Worm (Caenorhabditis elegans) whole organism, L1 larva: Measurements from ENCODE around the gene clh-2.
A peak's percentile ranks its signal among the peaks of the same experiment; 100 is the strongest.

Source experiments
- C04F5.9 ChIP-seq: sonication (generic microtip); optimal IDR thresholded peaks from 2 replicates; lab custom pipeline; 2016; ENCODE audit warnings: missing genetic modification characterization, missing compliant biosample characterization
- aly-2 ChIP-seq: fragments of 150-350 bp; optimal IDR thresholded peaks from 2 replicates; lab custom pipeline; 2014; ENCODE audit warnings: missing biosample characterization, missing genetic modification characterization
- ceh-82 ChIP-seq, 3 experiments: fragments of 150-350 bp in 1 of 3; sonication (generic microtip) in 2 of 3; optimal IDR thresholded peaks; 2 replicates each; lab custom pipeline; 2014 to 2017; ENCODE audit warnings: missing biosample characterization in 3 of 3, missing genetic modification characterization in 3 of 3
- isw-1 ChIP-seq: fragments of 200-800 bp; sonication (Bioruptor generic); IDR thresholded peaks from 2 replicates; pipeline ENCODE4 v1.3.6; 2022; ENCODE audit warnings: missing genetic modification characterization, missing compliant biosample characterization
- lin-39 ChIP-seq: fragments of 150-350 bp; optimal IDR thresholded peaks from 2 replicates; lab custom pipeline; 2014; ENCODE audit warnings: missing biosample characterization, missing genetic modification reagents, missing genetic modification characterization
- mep-1 ChIP-seq: fragments of 150-350 bp; optimal IDR thresholded peaks from 2 replicates; lab custom pipeline; 2014; ENCODE audit warnings: missing biosample characterization, missing genetic modification characterization
- nhr-237 ChIP-seq: fragments of 150-350 bp; optimal IDR thresholded peaks from 2 replicates; lab custom pipeline; 2014; ENCODE audit warnings: missing biosample characterization, missing genetic modification characterization
- snpc-4 ChIP-seq: fragments of 150-350 bp; optimal IDR thresholded peaks from 2 replicates; lab custom pipeline; 2014; ENCODE audit warnings: missing biosample characterization, missing genetic modification characterization

- TF ChIP-seq isw-1 (GFP tag; lab: Robert Waterston, UW): no peak
- TF ChIP-seq snpc-4 (tag; lab: Kevin White, UChicago): no peak
- no peak for TF ChIP-seq lin-39 (tag; lab: Kevin White, UChicago)
- no peak for TF ChIP-seq C04F5.9 (tag; lab: Kevin White, UChicago)
- no peak for TF ChIP-seq aly-2 (tag; lab: Kevin White, UChicago)
- TF ChIP-seq ceh-82 (tag; optimal IDR thresholded peaks at IDR 0.05; lab: Kevin White, UChicago): no peak
- TF ChIP-seq mep-1 (tag; lab: Kevin White, UChicago): peak; percentile 55
- TF ChIP-seq nhr-237 (tag; lab: Kevin White, UChicago): no peak
Measured at ce11 chrII:11400386-11400785, 48.7 kb downstream of the clh-2 start.
